1 fruit fly cellular context compared by ENCODE assay signal in genomic region chrX:3357724-3358179, dm6.
TF ChIP-seq lines count a peak whose summit lies in the region.

No protein-coding gene starts in this region.

TF ChIP-seq in whole organism, embryonic, 481 proteins besides CTCF, POLR2A, EP300 and RAD21 (continued from another document and continues in another):
- TF ChIP-seq fru (optimal IDR thresholded peaks at IDR 0.05; lab: Kevin White, UChicago) (no peak), CG17568 (GFP tag; optimal IDR thresholded peaks at IDR 0.05; lab: Kevin White, UChicago) (no peak), so (GFP tag; IDR thresholded peaks at IDR 0.05; lab: Robert Waterston, UW) (peak; percentile 24; the same call in 1 of the 3 replicates), gsb (GFP tag; IDR thresholded peaks at IDR 0.05; lab: Robert Waterston, UW) (no peak), E2f1 (GFP tag; IDR thresholded peaks at IDR 0.05; lab: Robert Waterston, UW) (0 out of 2 replicates have a peak, but pooled peaks have one; percentile 14), YL-1 (GFP tag; optimal IDR thresholded peaks at IDR 0.05; lab: Kevin White, UChicago) (peak; percentile 14), Opbp (GFP tag; IDR thresholded peaks at IDR 0.05; lab: Robert Waterston, UW; ENCODE audit: partially characterized antibody) (no peak), CG30020 (tag; optimal IDR thresholded peaks at IDR 0.05; lab: Kevin White, UChicago) (no peak), slbo (GFP tag; IDR thresholded peaks at IDR 0.05; lab: Robert Waterston, UW) (no peak), lab (GFP tag; optimal IDR thresholded peaks at IDR 0.05; lab: Kevin White, UChicago) (peak; percentile 62), CG3163 (GFP tag; optimal IDR thresholded peaks at IDR 0.05; lab: Kevin White, UChicago) (peak; percentile 25), ems (GFP tag; optimal IDR thresholded peaks at IDR 0.05; lab: Kevin White, UChicago) (no peak), GATAe (GFP tag; conservative IDR thresholded peaks at IDR 0.05; lab: Robert Waterston, UW) (no peak), Bgb (GFP tag; IDR thresholded peaks at IDR 0.05; lab: Robert Waterston, UW; ENCODE audit: partially characterized antibody) (no peak), Dip2 (GFP tag; IDR thresholded peaks at IDR 0.05; lab: Robert Waterston, UW) (no peak), ara (GFP tag; IDR thresholded peaks at IDR 0.05; lab: Robert Waterston, UW) (peak; percentile 49), Hmx (GFP tag; optimal IDR thresholded peaks at IDR 0.05; lab: Kevin White, UChicago) (no peak), dysf (GFP tag; IDR thresholded peaks at IDR 0.05; lab: Robert Waterston, UW) (no peak; the same call in 2 of the 3 replicates), ap (GFP tag; IDR thresholded peaks at IDR 0.05; lab: Robert Waterston, UW) (no peak), jing (GFP tag; optimal IDR thresholded peaks at IDR 0.05; lab: Kevin White, UChicago) (no peak), Atf6 (GFP tag; IDR thresholded peaks at IDR 0.05; lab: Robert Waterston, UW) (no peak), sisA (GFP tag; IDR thresholded peaks at IDR 0.05; lab: Robert Waterston, UW) (no peak), ham (GFP tag; IDR thresholded peaks at IDR 0.05; lab: Robert Waterston, UW) (no peak), Stat92E (GFP tag; optimal IDR thresholded peaks at IDR 0.05; lab: Kevin White, UChicago) (no peak), ken (GFP tag; IDR thresholded peaks at IDR 0.05; lab: Robert Waterston, UW) (no peak), B-H1 (GFP tag; IDR thresholded peaks at IDR 0.05; lab: Robert Waterston, UW) (no peak), cas (GFP tag; IDR thresholded peaks at IDR 0.05; lab: Robert Waterston, UW) (no peak), D19A (tag; optimal IDR thresholded peaks at IDR 0.05; lab: Kevin White, UChicago) (peak; percentile 49), unpg (GFP tag; optimal IDR thresholded peaks at IDR 0.05; lab: Kevin White, UChicago) (peak; percentile 57), hkb (optimal IDR thresholded peaks at IDR 0.05; lab: Kevin White, UChicago) (no peak), hkb (GFP tag; IDR thresholded peaks at IDR 0.05; lab: Robert Waterston, UW) (peak; percentile 43), Fer3 (tag; optimal IDR thresholded peaks at IDR 0.05; lab: Kevin White, UChicago) (peak; percentile 17), usp (GFP tag; optimal IDR thresholded peaks at IDR 0.05; lab: Kevin White, UChicago) (no peak), maf-S (GFP tag; optimal IDR thresholded peaks at IDR 0.05; lab: Kevin White, UChicago) (no peak), CG10462 (GFP tag; optimal IDR thresholded peaks at IDR 0.05; lab: Kevin White, UChicago) (no peak), CG4360 (GFP tag; IDR thresholded peaks at IDR 0.05; lab: Robert Waterston, UW) (no peak), Hand (GFP tag; optimal IDR thresholded peaks at IDR 0.05; lab: Kevin White, UChicago) (no peak), CG11085 (GFP tag; IDR thresholded peaks at IDR 0.05; lab: Robert Waterston, UW) (no peak), lov (optimal IDR thresholded peaks at IDR 0.05; lab: Kevin White, UChicago) (no peak), lov (GFP tag; IDR thresholded peaks at IDR 0.05; lab: Robert Waterston, UW) (no peak), CG7271 (tag; optimal IDR thresholded peaks at IDR 0.05; lab: Kevin White, UChicago) (no peak), Taf1 (GFP tag; IDR thresholded peaks at IDR 0.05; lab: Robert Waterston, UW) (no peak), odd (GFP tag; optimal IDR thresholded peaks at IDR 0.05; lab: Kevin White, UChicago) (peak; percentile 32), Camta (GFP tag; optimal IDR thresholded peaks at IDR 0.05; lab: Kevin White, UChicago) (peak; percentile 13), phol (tag; optimal IDR thresholded peaks at IDR 0.05; lab: Kevin White, UChicago) (peak; percentile 34), ci (GFP tag; IDR thresholded peaks at IDR 0.05; lab: Robert Waterston, UW) (peak; percentile 59; the same call in 1 of the 3 replicates), fd96Cb (tag; optimal IDR thresholded peaks at IDR 0.05; lab: Kevin White, UChicago) (peak; percentile 33), CG10654 (GFP tag; optimal IDR thresholded peaks at IDR 0.05; lab: Kevin White, UChicago) (no peak), CG11504 (tag; optimal IDR thresholded peaks at IDR 0.05; lab: Kevin White, UChicago) (peak; percentile 53), tna (GFP tag; IDR thresholded peaks at IDR 0.05; lab: Robert Waterston, UW; ENCODE audit: partially characterized antibody) (no peak), CG6175 (GFP tag; IDR thresholded peaks at IDR 0.05; lab: Robert Waterston, UW) (no peak), Awh (GFP tag; IDR thresholded peaks at IDR 0.05; lab: Robert Waterston, UW) (peak; percentile 67), ftz-f1 (GFP tag; optimal IDR thresholded peaks at IDR 0.05; lab: Kevin White, UChicago) (no peak), CG17361 (GFP tag; IDR thresholded peaks at IDR 0.05; lab: Robert Waterston, UW) (no peak), Usf (GFP tag; optimal IDR thresholded peaks at IDR 0.05; lab: Kevin White, UChicago) (no peak), lbe (GFP tag; optimal IDR thresholded peaks at IDR 0.05; lab: Kevin White, UChicago) (no peak), CG4328 (GFP tag; optimal IDR thresholded peaks at IDR 0.05; lab: Kevin White, UChicago) (peak; percentile 45), psq (GFP tag; optimal IDR thresholded peaks at IDR 0.05; lab: Kevin White, UChicago) (peak; percentile 53), CG15601 (tag; optimal IDR thresholded peaks at IDR 0.05; lab: Kevin White, UChicago) (peak; percentile 56), CG12659 (GFP tag; optimal IDR thresholded peaks at IDR 0.05; lab: Kevin White, UChicago) (peak; percentile 46), pzg (GFP tag; optimal IDR thresholded peaks at IDR 0.05; lab: Kevin White, UChicago) (no peak), CG12299 (tag; optimal IDR thresholded peaks at IDR 0.05; lab: Kevin White, UChicago) (peak; percentile 1), insv (GFP tag; optimal IDR thresholded peaks at IDR 0.05; lab: Kevin White, UChicago) (peak in 1 of 2 experiments; percentile 6), ab (GFP tag; optimal IDR thresholded peaks at IDR 0.05; lab: Kevin White, UChicago) (no peak), CG8944 (GFP tag; optimal IDR thresholded peaks at IDR 0.05; lab: Kevin White, UChicago) (no peak), Xbp1 (GFP tag; optimal IDR thresholded peaks at IDR 0.05; lab: Kevin White, UChicago) (no peak), Dfd (GFP tag; optimal IDR thresholded peaks at IDR 0.05; lab: Kevin White, UChicago) (no peak), bowl (GFP tag; IDR thresholded peaks at IDR 0.05; lab: Robert Waterston, UW) (no peak), luna (GFP tag; optimal IDR thresholded peaks at IDR 0.05; lab: Kevin White, UChicago) (no peak), Deaf1 (tag; optimal IDR thresholded peaks at IDR 0.05; lab: Kevin White, UChicago) (peak; percentile 2), lmd (GFP tag; IDR thresholded peaks at IDR 0.05; lab: Robert Waterston, UW) (peak; percentile 9; the same call in 1 of the 2 replicates), dimm (GFP tag; IDR thresholded peaks at IDR 0.05; lab: Robert Waterston, UW) (no peak), gce (GFP tag; IDR thresholded peaks at IDR 0.05; lab: Robert Waterston, UW) (no peak), peb (GFP tag; IDR thresholded peaks at IDR 0.05; lab: Robert Waterston, UW) (no peak), CG30403 (GFP tag; optimal IDR thresholded peaks at IDR 0.05; lab: Kevin White, UChicago) (peak; percentile 17), dati (GFP tag; IDR thresholded peaks at IDR 0.05; lab: Robert Waterston, UW) (no peak), CG14014 (GFP tag; IDR thresholded peaks at IDR 0.05; lab: Robert Waterston, UW) (no peak), sc (optimal IDR thresholded peaks at IDR 0.05; lab: Kevin White, UChicago) (no peak), sc (GFP tag; optimal IDR thresholded peaks at IDR 0.05; lab: Kevin White, UChicago) (peak; percentile 55), wek (GFP tag; optimal IDR thresholded peaks at IDR 0.05; lab: Kevin White, UChicago) (peak; percentile 54), Spps (tag; optimal IDR thresholded peaks at IDR 0.05; lab: Kevin White, UChicago) (no peak), CG15696 (tag; optimal IDR thresholded peaks at IDR 0.05; lab: Kevin White, UChicago) (peak; percentile 68), CG15514 (GFP tag; optimal IDR thresholded peaks at IDR 0.05; lab: Kevin White, UChicago) (peak; percentile 12), MBD-R2 (GFP tag; IDR thresholded peaks at IDR 0.05; lab: Robert Waterston, UW) (no peak), Dbx (GFP tag; IDR thresholded peaks at IDR 0.05; lab: Robert Waterston, UW) (no peak), CG4424 (GFP tag; optimal IDR thresholded peaks at IDR 0.05; lab: Kevin White, UChicago) (no peak), pros (GFP tag; optimal IDR thresholded peaks at IDR 0.05; lab: Kevin White, UChicago) (no peak), CG8281 (tag; optimal IDR thresholded peaks at IDR 0.05; lab: Kevin White, UChicago) (peak; percentile 10), tll (GFP tag; optimal IDR thresholded peaks at IDR 0.05; lab: Kevin White, UChicago) (no peak), HLHmδ (GFP tag; optimal IDR thresholded peaks at IDR 0.05; lab: Kevin White, UChicago) (peak; percentile 48), CG6254 (GFP tag; optimal IDR thresholded peaks at IDR 0.05; lab: Kevin White, UChicago) (peak; percentile 1), Abd-B (GFP tag; optimal IDR thresholded peaks at IDR 0.05; lab: Kevin White, UChicago) (no peak), Hr3 (GFP tag; optimal IDR thresholded peaks at IDR 0.05; lab: Kevin White, UChicago) (peak; percentile 18), Hmr (GFP tag; optimal IDR thresholded peaks at IDR 0.05; lab: Kevin White, UChicago) (no peak), Rfx (GFP tag; IDR thresholded peaks at IDR 0.05; lab: Robert Waterston, UW) (no peak), gem (tag; optimal IDR thresholded peaks at IDR 0.05; lab: Kevin White, UChicago) (peak; percentile 60), CG11695 (GFP tag; IDR thresholded peaks at IDR 0.05; lab: Robert Waterston, UW) (no peak), ac (GFP tag; optimal IDR thresholded peaks at IDR 0.05; lab: Kevin White, UChicago) (peak; percentile 17), CG6272 (GFP tag; IDR thresholded peaks at IDR 0.05; lab: Robert Waterston, UW) (no peak), CG14710 (tag; optimal IDR thresholded peaks at IDR 0.05; lab: Kevin White, UChicago) (peak; percentile 25), aop (GFP tag; IDR thresholded peaks at IDR 0.05; lab: Robert Waterston, UW) (no peak), knrl (GFP tag; IDR thresholded peaks at IDR 0.05; lab: Robert Waterston, UW; ENCODE audit: partially characterized antibody) (no peak), gsb-n (tag; optimal IDR thresholded peaks at IDR 0.05; lab: Kevin White, UChicago) (peak; percentile 46), CG4404 (GFP tag; IDR thresholded peaks at IDR 0.05; lab: Robert Waterston, UW) (no peak), Oaz (GFP tag; IDR thresholded peaks at IDR 0.05; lab: Robert Waterston, UW) (no peak), CG2129 (GFP tag; IDR thresholded peaks at IDR 0.05; lab: Robert Waterston, UW; ENCODE audit: partially characterized antibody) (no peak), CG11723 (GFP tag; optimal IDR thresholded peaks at IDR 0.05; lab: Kevin White, UChicago) (peak; percentile 37), Sox100B (GFP tag; optimal IDR thresholded peaks at IDR 0.05; lab: Kevin White, UChicago) (peak; percentile 63), tup (GFP tag; optimal IDR thresholded peaks at IDR 0.05; lab: Kevin White, UChicago) (peak; percentile 40), E2f2 (GFP tag; IDR thresholded peaks at IDR 0.05; lab: Robert Waterston, UW) (no peak), cato (GFP tag; optimal IDR thresholded peaks at IDR 0.05; lab: Kevin White, UChicago; ENCODE audit: borderline replicate concordance) (no peak), cad (GFP tag; optimal IDR thresholded peaks at IDR 0.05; lab: Kevin White, UChicago) (no peak), p53 (GFP tag; optimal IDR thresholded peaks at IDR 0.05; lab: Kevin White, UChicago) (no peak), CG17186 (GFP tag; optimal IDR thresholded peaks at IDR 0.05; lab: Kevin White, UChicago) (no peak), CG15073 (GFP tag; optimal IDR thresholded peaks at IDR 0.05; lab: Kevin White, UChicago) (no peak), onecut (GFP tag; IDR thresholded peaks at IDR 0.05; lab: Robert Waterston, UW) (peak; percentile 20; the same call in 1 of the 2 replicates), hb (GFP tag; IDR thresholded peaks at IDR 0.05; lab: Robert Waterston, UW; ENCODE audit: partially characterized antibody) (no peak), MTF-1 (GFP tag; optimal IDR thresholded peaks at IDR 0.05; lab: Kevin White, UChicago; ENCODE audit: borderline replicate concordance) (peak; percentile 68), CG2875 (GFP tag; optimal IDR thresholded peaks at IDR 0.05; lab: Kevin White, UChicago) (peak; percentile 46), CG32532 (GFP tag; IDR thresholded peaks at IDR 0.05; lab: Robert Waterston, UW) (no peak), oc (tag; optimal IDR thresholded peaks at IDR 0.05; lab: Kevin White, UChicago) (peak; percentile 62), CG13624 (GFP tag; optimal IDR thresholded peaks at IDR 0.05; lab: Kevin White, UChicago) (no peak), her (GFP tag; optimal IDR thresholded peaks at IDR 0.05; lab: Kevin White, UChicago) (no peak), vvl (GFP tag; IDR thresholded peaks at IDR 0.05; lab: Robert Waterston, UW) (peak; percentile 23; the same call in 1 of the 2 replicates), CG43689 (GFP tag; IDR thresholded peaks at IDR 0.05; lab: Robert Waterston, UW) (no peak), Antp (GFP tag; optimal IDR thresholded peaks at IDR 0.05; lab: Kevin White, UChicago) (no peak), Tbp (GFP tag; optimal IDR thresholded peaks at IDR 0.05; lab: Kevin White, UChicago) (no peak), CG34376 (GFP tag; optimal IDR thresholded peaks at IDR 0.05; lab: Kevin White, UChicago) (no peak), Adf1 (GFP tag; IDR thresholded peaks at IDR 0.05; lab: Robert Waterston, UW) (no peak), CG4617 (GFP tag; optimal IDR thresholded peaks at IDR 0.05; lab: Kevin White, UChicago; ENCODE audit: borderline replicate concordance) (no peak), inv (GFP tag; IDR thresholded peaks at IDR 0.05; lab: Robert Waterston, UW; ENCODE audit: partially characterized antibody) (no peak), CG10959 (GFP tag; IDR thresholded peaks at IDR 0.05; lab: Robert Waterston, UW) (no peak), ase (GFP tag; IDR thresholded peaks at IDR 0.05; lab: Robert Waterston, UW) (no peak), CG4854 (GFP tag; optimal IDR thresholded peaks at IDR 0.05; lab: Kevin White, UChicago) (no peak), CG17829 (tag; optimal IDR thresholded peaks at IDR 0.05; lab: Kevin White, UChicago) (peak; percentile 27), CG1792 (GFP tag; optimal IDR thresholded peaks at IDR 0.05; lab: Kevin White, UChicago) (no peak), CG10565 (GFP tag; optimal IDR thresholded peaks at IDR 0.05; lab: Kevin White, UChicago) (no peak)
